Fruit fly (Drosophila melanogaster) whole organism, prepupa: Measurements from ENCODE around the gene CG43376.

Experiments
- CG3032 ChIP-seq: fragments of 200-800 bp; optimal IDR thresholded peaks from 2 replicates; lab custom pipeline; 2019; ENCODE audit warnings: missing biosample characterization, mild to moderate bottlenecking, missing genetic modification characterization, moderate library complexity
- CG32006 ChIP-seq: fragments of 200-800 bp; sonication (Bioruptor generic); optimal IDR thresholded peaks from 3 replicates; lab custom pipeline; 2017; ENCODE audit warnings: missing biosample characterization, mild to moderate bottlenecking, missing genetic modification characterization
- CG4318 ChIP-seq: fragments of 200-800 bp; sonication (Bioruptor generic); optimal IDR thresholded peaks from 3 replicates; lab custom pipeline; 2017; ENCODE audit warnings: missing biosample characterization, mild to moderate bottlenecking, missing genetic modification characterization
- CG6163 ChIP-seq: fragments of 200-800 bp; sonication (Bioruptor generic); IDR thresholded peaks from 3 replicates; pipeline ENCODE4 v1.3.6; 2022; ENCODE audit warnings: missing biosample characterization, missing genetic modification characterization
- CG6808 ChIP-seq: fragments of 200-800 bp; sonication (Bioruptor generic); optimal IDR thresholded peaks from 3 replicates; lab custom pipeline; 2017; ENCODE audit warnings: missing biosample characterization, missing genetic modification characterization, mild to moderate bottlenecking, moderate library complexity, missing genetic modification reagents
- CG6854 ChIP-seq: fragments of 200-800 bp; sonication (Bioruptor generic); optimal IDR thresholded peaks from 2 replicates; lab custom pipeline; 2017; ENCODE audit warnings: missing biosample characterization, mild to moderate bottlenecking, missing genetic modification characterization
- Ets21C ChIP-seq: fragments of 200-800 bp; sonication (Bioruptor generic); optimal IDR thresholded peaks from 3 replicates; lab custom pipeline; 2016; ENCODE audit warnings: missing biosample characterization, missing genetic modification characterization
- Gug ChIP-seq: fragments of 200-800 bp; sonication (Bioruptor generic); IDR thresholded peaks from 2 replicates; pipeline ENCODE4 v1.3.6; 2022; ENCODE audit warnings: missing biosample characterization, missing genetic modification characterization
- Hr4 ChIP-seq: fragments of 200-800 bp; sonication (Bioruptor generic); optimal IDR thresholded peaks from 3 replicates; lab custom pipeline; 2016; ENCODE audit warnings: missing biosample characterization, missing genetic modification characterization
- Sox102F ChIP-seq: fragments of 200-800 bp; sonication (Bioruptor generic); optimal IDR thresholded peaks from 2 replicates; lab custom pipeline; 2016; ENCODE audit warnings: missing biosample characterization, mild to moderate bottlenecking, missing genetic modification characterization
- dac ChIP-seq: fragments of 200-800 bp; sonication (Bioruptor generic); optimal IDR thresholded peaks from 2 replicates; lab custom pipeline; 2017; ENCODE audit warnings: missing biosample characterization, mild to moderate bottlenecking, missing genetic modification characterization
- eg ChIP-seq: fragments of 200-800 bp; sonication (Bioruptor generic); IDR thresholded peaks from 3 replicates; pipeline ENCODE4 v1.3.6; 2022; ENCODE audit warnings: missing biosample characterization, missing genetic modification characterization
- net ChIP-seq: fragments of 200-800 bp; sonication (Bioruptor generic); optimal IDR thresholded peaks from 3 replicates; lab custom pipeline; 2016; ENCODE audit warnings: missing biosample characterization, missing genetic modification characterization

DNA sequence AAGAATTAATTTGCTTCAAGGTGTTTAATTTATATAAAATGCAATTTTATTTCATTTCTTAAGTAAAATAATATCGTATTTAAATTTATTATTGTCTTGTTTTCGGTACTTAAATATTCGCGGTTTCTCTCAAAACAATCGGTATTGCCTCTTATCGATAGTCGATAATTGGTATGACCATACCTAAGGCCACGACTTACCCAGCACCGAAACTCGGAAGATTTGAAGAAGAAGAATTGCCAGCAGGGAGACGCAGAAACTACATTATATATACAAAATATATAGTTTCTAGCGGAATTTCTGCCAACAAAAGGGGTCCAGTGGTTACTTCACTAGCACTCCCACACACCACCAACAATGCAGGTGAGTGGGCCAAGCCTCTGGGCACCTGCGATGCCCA lies 2.9 kb upstream of the CG43376 start:
- no peak for TF ChIP-seq net (GFP tag; lab: Kevin White, UChicago)
- TF ChIP-seq Hr4 (GFP tag; lab: Kevin White, UChicago), result no peak
- no peak for TF ChIP-seq eg (GFP tag; lab: Robert Waterston, UW)
- no peak for TF ChIP-seq CG32006 (GFP tag; lab: Kevin White, UChicago)
- no peak for TF ChIP-seq CG6808
- no peak for TF ChIP-seq Ets21C (GFP tag; lab: Kevin White, UChicago)
- TF ChIP-seq dac (GFP tag; lab: Kevin White, UChicago), result no peak
- no peak for TF ChIP-seq CG3032 (tag; lab: Kevin White, UChicago)
- TF ChIP-seq CG4318 (GFP tag; lab: Kevin White, UChicago), result no peak
- no peak for TF ChIP-seq Gug (GFP tag; lab: Robert Waterston, UW)
- TF ChIP-seq CG6854 (GFP tag; lab: Kevin White, UChicago), result no peak
- TF ChIP-seq Sox102F (GFP tag; lab: Kevin White, UChicago), result no peak
- TF ChIP-seq CG6163 (GFP tag; lab: Robert Waterston, UW), result no peak
